Fruit fly (Drosophila melanogaster): Measurements from ENCODE around the gene CG15756.

CG15756 gene

DNA sequence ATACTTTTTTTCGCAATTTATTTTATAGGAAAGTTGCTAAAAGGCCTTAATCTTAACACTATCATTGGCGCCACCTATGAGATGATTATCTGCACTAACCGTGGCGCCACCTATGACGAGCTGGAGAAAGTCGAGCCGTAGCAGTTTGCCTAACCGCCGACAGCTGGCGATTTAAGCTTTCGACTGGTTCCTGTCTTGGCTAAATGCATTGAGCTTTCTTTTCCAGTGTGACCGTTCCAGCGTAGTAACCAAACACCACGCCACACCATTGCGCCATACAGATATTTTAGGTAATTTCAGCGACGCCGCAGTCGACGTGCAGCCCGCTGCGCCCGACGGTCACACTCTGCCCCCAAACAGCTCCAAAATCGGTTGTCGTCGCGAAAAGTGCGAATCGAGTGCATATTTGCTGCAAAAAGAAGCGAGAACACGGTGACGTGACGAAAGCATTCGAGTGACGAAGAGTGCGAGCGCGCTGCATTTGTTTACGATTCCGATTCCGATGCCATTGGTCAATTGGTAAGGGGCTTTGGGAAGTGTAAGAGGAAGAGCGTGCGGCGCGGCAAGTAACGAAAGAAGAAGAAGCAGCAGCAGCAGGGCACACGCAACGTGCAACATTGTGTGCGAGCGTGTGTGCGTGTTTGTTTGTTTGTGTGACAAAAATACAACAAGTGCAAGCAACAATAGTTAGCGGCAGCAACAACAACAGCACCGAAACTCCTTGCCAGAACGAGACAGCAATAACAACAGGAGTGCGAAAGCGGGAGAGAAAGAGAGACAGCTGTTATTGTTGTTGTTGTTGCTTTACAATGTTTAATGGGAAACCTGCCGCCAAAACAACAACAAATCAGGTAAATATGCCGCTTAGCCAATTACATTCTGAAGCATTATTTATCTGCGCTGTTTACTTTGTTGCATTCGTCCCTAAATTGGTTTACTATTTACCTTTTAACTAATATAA is 29.6 kb downstream of the CG15756 start, which contains the start of the genes CG46311 and Tpst (continued):
- TF ChIP-seq CG9876 (GFP tag; optimal IDR thresholded peaks at IDR 0.05) (peak; percentile 1), CG6689 (GFP tag; IDR thresholded peaks at IDR 0.05) (no peak), CG4707 (GFP tag; optimal IDR thresholded peaks at IDR 0.05) (peak; percentile 27), CG1233 (GFP tag; optimal IDR thresholded peaks at IDR 0.05) (peak; percentile 38), TFAM (GFP tag; optimal IDR thresholded peaks at IDR 0.05) (no peak), maf-S (GFP tag; optimal IDR thresholded peaks at IDR 0.05) (peak; percentile 28), pum (GFP tag; optimal IDR thresholded peaks at IDR 0.05) (peak; percentile 58), pros (GFP tag; optimal IDR thresholded peaks at IDR 0.05) (no peak), D19A (tag; optimal IDR thresholded peaks at IDR 0.05) (no peak), CG8388 (GFP tag; optimal IDR thresholded peaks at IDR 0.05) (no peak), C15 (GFP tag; IDR thresholded peaks at IDR 0.05) (no peak), CG10321 (GFP tag; IDR thresholded peaks at IDR 0.05) (0 out of 2 replicates have a peak, but pooled peaks have one; percentile 41), CG14965 (GFP tag; optimal IDR thresholded peaks at IDR 0.05; ENCODE audit: borderline replicate concordance) (peak; percentile 83), tgo (GFP tag; IDR thresholded peaks at IDR 0.05) (peak; percentile 41; the same call in 2 of the 3 replicates), sd (tag; optimal IDR thresholded peaks at IDR 0.05) (no peak), HHEX (GFP tag; optimal IDR thresholded peaks at IDR 0.05) (peak; percentile 37), CG4730 (GFP tag; IDR thresholded peaks at IDR 0.05) (peak; percentile 46; the same call in 1 of the 2 replicates), Bteb2 (GFP tag; optimal IDR thresholded peaks at IDR 0.05) (no peak), pita (GFP tag; optimal IDR thresholded peaks at IDR 0.05) (peak; percentile 88), ash1 (GFP tag; optimal IDR thresholded peaks at IDR 0.05) (no peak), ewg (GFP tag; optimal IDR thresholded peaks at IDR 0.05) (peak; percentile 23), Ets65A (GFP tag) (peak; percentile 96), Awh (GFP tag; IDR thresholded peaks at IDR 0.05) (peak; percentile 66), CG2120 (GFP tag; optimal IDR thresholded peaks at IDR 0.05) (peak; percentile 62), CG13287 (GFP tag; IDR thresholded peaks at IDR 0.05; ENCODE audit: partially characterized antibody) (peak; percentile 51), repo (GFP tag; optimal IDR thresholded peaks at IDR 0.05) (no peak), CG34376 (GFP tag; optimal IDR thresholded peaks at IDR 0.05) (no peak), gfzf (GFP tag; optimal IDR thresholded peaks at IDR 0.05) (peak; percentile 99), Gug (GFP tag; IDR thresholded peaks at IDR 0.05) (peak; percentile 56; the same call in 1 of the 4 replicates), aop (GFP tag; IDR thresholded peaks at IDR 0.05) (peak; percentile 48; the same call in 1 of the 2 replicates), CG11560 (tag; IDR thresholded peaks at IDR 0.05) (peak; percentile 57; the same call in 2 of the 3 replicates), ind (GFP tag; optimal IDR thresholded peaks at IDR 0.05) (peak; percentile 64), Oaz (GFP tag; IDR thresholded peaks at IDR 0.05) (no peak), Ptx1 (GFP tag; IDR thresholded peaks at IDR 0.05) (peak; percentile 73), CG7786 (GFP tag; optimal IDR thresholded peaks at IDR 0.05) (peak; percentile 43), hth (optimal IDR thresholded peaks at IDR 0.05) (no peak), ro (GFP tag; IDR thresholded peaks at IDR 0.05) (no peak), Fer3 (tag; optimal IDR thresholded peaks at IDR 0.05) (no peak), Stat92E (GFP tag; optimal IDR thresholded peaks at IDR 0.05) (peak in 1 of 3 experiments; percentile 59), Sin3A (optimal IDR thresholded peaks at IDR 0.05) (peak; percentile 61), CG13624 (GFP tag; optimal IDR thresholded peaks at IDR 0.05) (peak; percentile 51), CG11085 (GFP tag; IDR thresholded peaks at IDR 0.05) (0 out of 2 replicates have a peak, but pooled peaks have one; percentile 45), dan (GFP tag; IDR thresholded peaks at IDR 0.05) (no peak), Dp (GFP tag; optimal IDR thresholded peaks at IDR 0.05) (peak; percentile 51), sim (GFP tag; IDR thresholded peaks at IDR 0.05) (no peak), eyg (GFP tag; optimal IDR thresholded peaks at IDR 0.05) (no peak), z (GFP tag; IDR thresholded peaks at IDR 0.05) (no peak), CG13424 (tag; optimal IDR thresholded peaks at IDR 0.05) (peak; percentile 48), CG4360 (GFP tag; IDR thresholded peaks at IDR 0.05) (peak; percentile 95)
